Fruit fly (Drosophila melanogaster): ENCODE data around the gene gammaTub23C.

gammaTub23C gene

DNA sequence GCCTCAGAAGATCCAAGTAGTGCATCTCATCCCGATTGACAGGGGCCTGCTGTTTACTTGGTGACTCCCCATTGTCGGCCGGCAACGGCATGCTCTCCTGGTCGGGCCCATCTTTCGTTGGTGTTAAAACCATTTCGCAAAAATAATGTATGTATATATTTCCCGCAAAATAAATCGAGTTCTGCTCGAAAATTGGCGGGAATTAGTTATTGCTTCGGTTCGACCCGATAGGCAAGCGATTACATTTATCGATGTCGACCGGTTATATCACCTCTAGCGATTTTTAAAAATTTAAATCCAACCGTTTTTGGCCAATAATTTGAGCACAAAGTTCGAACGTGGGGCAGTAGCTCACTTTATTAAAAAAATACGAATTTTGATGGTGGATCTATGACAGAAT is 3.3 kb upstream of the gammaTub23C start, which contains the start of gene Ts (continued):
- no peak for TF ChIP-seq CG12071 (GFP tag; optimal IDR thresholded peaks at IDR 0.05)
- no peak for TF ChIP-seq maf-S (GFP tag; optimal IDR thresholded peaks at IDR 0.05)
- TF ChIP-seq psq (GFP tag; optimal IDR thresholded peaks at IDR 0.05): no peak
- no peak for TF ChIP-seq NFAT (GFP tag; IDR thresholded peaks at IDR 0.05)
- TF ChIP-seq CG12236 (GFP tag; optimal IDR thresholded peaks at IDR 0.05): no peak
- no peak for TF ChIP-seq CG11398 (GFP tag; optimal IDR thresholded peaks at IDR 0.05)
- no peak for TF ChIP-seq sug (tag; optimal IDR thresholded peaks at IDR 0.05)
- TF ChIP-seq en (GFP tag; optimal IDR thresholded peaks at IDR 0.05): no peak
- TF ChIP-seq CG15073 (GFP tag; optimal IDR thresholded peaks at IDR 0.05): no peak
- no peak for TF ChIP-seq Usf (GFP tag; optimal IDR thresholded peaks at IDR 0.05)
- peak; percentile 63; the same call in 2 of the 3 replicates for TF ChIP-seq CG7963 (GFP tag; IDR thresholded peaks at IDR 0.05; ENCODE audit: partially characterized antibody)
- no peak for TF ChIP-seq ash1 (GFP tag; optimal IDR thresholded peaks at IDR 0.05)
- TF ChIP-seq H15 (GFP tag; IDR thresholded peaks at IDR 0.05): no peak
- TF ChIP-seq CG3163 (GFP tag; optimal IDR thresholded peaks at IDR 0.05): no peak
- TF ChIP-seq CG18262 (tag; optimal IDR thresholded peaks at IDR 0.05): no peak
- TF ChIP-seq D19A (tag; optimal IDR thresholded peaks at IDR 0.05): no peak
- TF ChIP-seq CG12659 (GFP tag; optimal IDR thresholded peaks at IDR 0.05): no peak
- TF ChIP-seq trh (GFP tag; optimal IDR thresholded peaks at IDR 0.05): no peak
- TF ChIP-seq CG10267 (tag; optimal IDR thresholded peaks at IDR 0.05): peak; percentile 54
- no peak for TF ChIP-seq CG11504 (tag; optimal IDR thresholded peaks at IDR 0.05)
- peak; percentile 92 for TF ChIP-seq E2f2 (GFP tag; IDR thresholded peaks at IDR 0.05)
- TF ChIP-seq chinmo (GFP tag; IDR thresholded peaks at IDR 0.05; ENCODE audit: partially characterized antibody): 0 out of 4 replicates have a peak, but pooled peaks have one; percentile 71
- TF ChIP-seq CG3407 (GFP tag; optimal IDR thresholded peaks at IDR 0.05): no peak
- no peak for TF ChIP-seq Lpt (GFP tag; optimal IDR thresholded peaks at IDR 0.05)
- TF ChIP-seq gcm (GFP tag; optimal IDR thresholded peaks at IDR 0.05): no peak
- TF ChIP-seq tgo (GFP tag; IDR thresholded peaks at IDR 0.05): no peak
- TF ChIP-seq CG18599 (GFP tag; optimal IDR thresholded peaks at IDR 0.05): no peak
- no peak for TF ChIP-seq CG17359 (tag; optimal IDR thresholded peaks at IDR 0.05)
- TF ChIP-seq CG15479 (GFP tag; optimal IDR thresholded peaks at IDR 0.05): no peak
- no peak for TF ChIP-seq CG2120 (GFP tag; optimal IDR thresholded peaks at IDR 0.05)
- TF ChIP-seq CG33557 (GFP tag; optimal IDR thresholded peaks at IDR 0.05): no peak
- no peak for TF ChIP-seq CG11085 (GFP tag; IDR thresholded peaks at IDR 0.05)
- no peak for TF ChIP-seq sim (GFP tag; IDR thresholded peaks at IDR 0.05)
- no peak for TF ChIP-seq cato (GFP tag; optimal IDR thresholded peaks at IDR 0.05; ENCODE audit: borderline replicate concordance)
- TF ChIP-seq HmgD (GFP tag; optimal IDR thresholded peaks at IDR 0.05): no peak
- no peak for TF ChIP-seq bsh (GFP tag; optimal IDR thresholded peaks at IDR 0.05)
- no peak for TF ChIP-seq CG32772 (GFP tag; IDR thresholded peaks at IDR 0.05)
- TF ChIP-seq dan (GFP tag; IDR thresholded peaks at IDR 0.05): no peak
- no peak for TF ChIP-seq sqz (GFP tag; optimal IDR thresholded peaks at IDR 0.05)
- no peak for TF ChIP-seq Chrac-16 (GFP tag; optimal IDR thresholded peaks at IDR 0.05)
- TF ChIP-seq dm (GFP tag; optimal IDR thresholded peaks at IDR 0.05): no peak
- no peak for TF ChIP-seq danr (GFP tag; IDR thresholded peaks at IDR 0.05)
- TF ChIP-seq Hsf (GFP tag; optimal IDR thresholded peaks at IDR 0.05): no peak
- no peak for TF ChIP-seq tio (GFP tag; optimal IDR thresholded peaks at IDR 0.05)
- no peak for TF ChIP-seq CG6254 (GFP tag; optimal IDR thresholded peaks at IDR 0.05)
- TF ChIP-seq ara (GFP tag; IDR thresholded peaks at IDR 0.05): no peak
- no peak for TF ChIP-seq grn (GFP tag; optimal IDR thresholded peaks at IDR 0.05)
- no peak for TF ChIP-seq Gug (GFP tag; IDR thresholded peaks at IDR 0.05)
- no peak for TF ChIP-seq bab2 (GFP tag; optimal IDR thresholded peaks at IDR 0.05)
- TF ChIP-seq YL-1 (GFP tag; optimal IDR thresholded peaks at IDR 0.05): no peak
- TF ChIP-seq CG32532 (GFP tag; IDR thresholded peaks at IDR 0.05): no peak
- no peak for TF ChIP-seq Hr51 (GFP tag; optimal IDR thresholded peaks at IDR 0.05)
